Worm (Caenorhabditis elegans) whole organism, L2 larva: ENCODE measurements around the gene cyp-14A1.

Source experiments
- F13H6.1 ChIP-seq: sonication (generic microtip); optimal IDR thresholded peaks from 2 replicates; lab custom pipeline; 2016; ENCODE audit warnings: missing genetic modification characterization, missing compliant biosample characterization
- R02D3.7 ChIP-seq: fragments of 150-350 bp; optimal IDR thresholded peaks from 2 replicates; lab custom pipeline; 2014; ENCODE audit warnings: missing biosample characterization, missing genetic modification characterization
- Y55F3AM.14 ChIP-seq: fragments of 200-800 bp; sonication (Bioruptor generic); optimal IDR thresholded peaks from 2 replicates; lab custom pipeline; 2018; ENCODE audit warnings: mild to moderate bottlenecking, missing genetic modification characterization, missing compliant biosample characterization
- ZK546.5 ChIP-seq: sonication (generic microtip); optimal IDR thresholded peaks from 2 replicates; lab custom pipeline; 2017; ENCODE audit warnings: missing biosample characterization, missing genetic modification characterization
- aly-2 ChIP-seq: fragments of 150-350 bp; optimal IDR thresholded peaks from 2 replicates; lab custom pipeline; 2014; ENCODE audit warnings: missing biosample characterization, missing genetic modification characterization
- ama-1 ChIP-seq: fragments of 150-350 bp; optimal IDR thresholded peaks from 2 replicates; lab custom pipeline; 2018; ENCODE audit warnings: inconsistent platforms
- blmp-1 ChIP-seq: sonication (generic microtip); optimal IDR thresholded peaks from 2 replicates; lab custom pipeline; 2017; ENCODE audit warnings: missing genetic modification characterization, mild to moderate bottlenecking, missing compliant biosample characterization, antibody characterized with exemption, moderate library complexity; ENCODE audit not compliant: insufficient read depth
- ceh-16 ChIP-seq: fragments of 150-350 bp; optimal IDR thresholded peaks from 2 replicates; lab custom pipeline; 2014; ENCODE audit warnings: missing biosample characterization, missing genetic modification characterization
- ceh-82 ChIP-seq: fragments of 150-350 bp; optimal IDR thresholded peaks from 2 replicates; lab custom pipeline; 2014; ENCODE audit warnings: missing biosample characterization, missing genetic modification characterization
- crh-2 ChIP-seq: sonication (generic microtip); optimal IDR thresholded peaks from 2 replicates; lab custom pipeline; 2017; ENCODE audit warnings: missing biosample characterization, missing genetic modification characterization
- egl-27 ChIP-seq: sonication (generic microtip); optimal IDR thresholded peaks from 3 replicates; lab custom pipeline; 2017; ENCODE audit warnings: missing biosample characterization, missing genetic modification reagents, missing genetic modification characterization
- elt-3 ChIP-seq: sonication (generic microtip); optimal IDR thresholded peaks from 2 replicates; lab custom pipeline; 2017; ENCODE audit warnings: missing biosample characterization, missing genetic modification characterization
- fos-1 ChIP-seq: fragments of 150-350 bp; optimal IDR thresholded peaks from 2 replicates; lab custom pipeline; 2014; ENCODE audit warnings: missing biosample characterization, missing genetic modification characterization
- lin-11 ChIP-seq: fragments of 150-350 bp; sonication (generic microtip); optimal IDR thresholded peaks from 2 replicates; lab custom pipeline; 2014; ENCODE audit warnings: missing biosample characterization, missing genetic modification characterization, inconsistent platforms, mixed read lengths
- lin-39 ChIP-seq: fragments of 150-350 bp; optimal IDR thresholded peaks from 2 replicates; lab custom pipeline; 2014; ENCODE audit warnings: missing biosample characterization, missing genetic modification reagents, missing genetic modification characterization
- lsy-2 ChIP-seq, 2 experiments: fragments of 150-350 bp in 1 of 2; sonication (generic microtip) in 1 of 2; optimal IDR thresholded peaks; 2 replicates each; lab custom pipeline; 2014 to 2017; ENCODE audit warnings: missing biosample characterization in 2 of 2, missing genetic modification characterization in 2 of 2
- mbf-1 ChIP-seq: sonication (generic microtip); optimal IDR thresholded peaks from 2 replicates; lab custom pipeline; 2017; ENCODE audit warnings: missing biosample characterization, missing genetic modification characterization
- mdl-1 ChIP-seq, 2 experiments: fragments of 150-350 bp in 1 of 2; sonication (generic microtip) in 1 of 2; optimal IDR thresholded peaks; 2 replicates each; lab custom pipeline; 2017; ENCODE audit warnings: missing biosample characterization in 2 of 2, missing genetic modification characterization in 2 of 2
- nhr-10 ChIP-seq: sonication (generic microtip); optimal IDR thresholded peaks from 2 replicates; lab custom pipeline; 2017; ENCODE audit warnings: missing biosample characterization, missing genetic modification characterization
- nhr-11 ChIP-seq: fragments of 150-350 bp; optimal IDR thresholded peaks from 2 replicates; lab custom pipeline; 2014; ENCODE audit warnings: missing biosample characterization, missing genetic modification characterization
- nhr-12 ChIP-seq: fragments of 150-350 bp; optimal IDR thresholded peaks from 2 replicates; lab custom pipeline; 2014; ENCODE audit warnings: missing biosample characterization, missing genetic modification characterization
- nhr-129 ChIP-seq: fragments of 150-350 bp; optimal IDR thresholded peaks from 2 replicates; lab custom pipeline; 2014; ENCODE audit warnings: missing biosample characterization, missing genetic modification characterization
- nhr-21 ChIP-seq: fragments of 150-350 bp; optimal IDR thresholded peaks from 2 replicates; lab custom pipeline; 2014; ENCODE audit warnings: missing biosample characterization, missing genetic modification characterization
- nhr-23 ChIP-seq: fragments of 150-350 bp; optimal IDR thresholded peaks from 2 replicates; lab custom pipeline; 2014; ENCODE audit warnings: missing biosample characterization, missing genetic modification reagents, missing genetic modification characterization
- nhr-237 ChIP-seq: fragments of 150-350 bp; optimal IDR thresholded peaks from 2 replicates; lab custom pipeline; 2014; ENCODE audit warnings: missing biosample characterization, missing genetic modification characterization
- nhr-25 ChIP-seq: fragments of 150-350 bp; sonication (generic microtip); optimal IDR thresholded peaks from 3 replicates; lab custom pipeline; 2014; ENCODE audit warnings: missing biosample characterization, missing genetic modification characterization
- nhr-6 ChIP-seq: fragments of 150-350 bp; optimal IDR thresholded peaks from 2 replicates; lab custom pipeline; 2014; ENCODE audit warnings: missing biosample characterization, missing genetic modification characterization
- nhr-77 ChIP-seq: fragments of 150-350 bp; optimal IDR thresholded peaks from 2 replicates; lab custom pipeline; 2014; ENCODE audit warnings: missing biosample characterization, missing genetic modification characterization
- peb-1 ChIP-seq: fragments of 150-350 bp; optimal IDR thresholded peaks from 2 replicates; lab custom pipeline; 2014; ENCODE audit warnings: missing biosample characterization, missing genetic modification characterization
- sem-4 ChIP-seq: fragments of 150-350 bp; optimal IDR thresholded peaks from 2 replicates; lab custom pipeline; 2014; ENCODE audit warnings: missing biosample characterization, missing genetic modification reagents, missing genetic modification characterization
- skn-1 ChIP-seq: sonication (generic microtip); optimal IDR thresholded peaks from 2 replicates; lab custom pipeline; 2017; ENCODE audit warnings: missing biosample characterization, missing genetic modification characterization
- sma-3 ChIP-seq: sonication (generic microtip); optimal IDR thresholded peaks from 2 replicates; lab custom pipeline; 2016; ENCODE audit warnings: missing genetic modification reagents, missing genetic modification characterization, missing compliant biosample characterization
- unc-39 ChIP-seq: fragments of 150-350 bp; optimal IDR thresholded peaks from 2 replicates; lab custom pipeline; 2014; ENCODE audit warnings: missing biosample characterization, missing genetic modification characterization
- unc-55 ChIP-seq: fragments of 150-350 bp; sonication (generic microtip); optimal IDR thresholded peaks from 3 replicates; lab custom pipeline; 2014; ENCODE audit warnings: missing biosample characterization, missing genetic modification reagents, missing genetic modification characterization
- unc-62 ChIP-seq: fragments of 150-350 bp; optimal IDR thresholded peaks from 2 replicates; lab custom pipeline; 2014; ENCODE audit warnings: missing biosample characterization, missing genetic modification reagents, missing genetic modification characterization
- zag-1 ChIP-seq: fragments of 150-350 bp; optimal IDR thresholded peaks from 2 replicates; lab custom pipeline; 2014; ENCODE audit warnings: missing biosample characterization, missing genetic modification characterization
- ztf-1 ChIP-seq: fragments of 200-800 bp; sonication (Bioruptor generic); conservative IDR thresholded peaks from 2 replicates; pipeline ENCODE4 v1.3.6; 2022; ENCODE audit warnings: missing genetic modification characterization, missing compliant biosample characterization
- ztf-11 ChIP-seq: sonication (generic microtip); optimal IDR thresholded peaks from 2 replicates; lab custom pipeline; 2017; ENCODE audit warnings: missing biosample characterization, missing genetic modification characterization
- ztf-4 ChIP-seq: fragments of 150-350 bp; optimal IDR thresholded peaks from 2 replicates; lab custom pipeline; 2014; ENCODE audit warnings: missing biosample characterization, missing genetic modification characterization

The cyp-14A1 gene

ce11 chrX:13293023-13293422 is 25.9 kb upstream of the cyp-14A1 start:
- TF ChIP-seq R02D3.7: no peak

ce11 chrX:13291506-13291905 is 24.4 kb upstream of the cyp-14A1 start, which contains the start of gene srd-38:
srd-38 (plus strand) TSS chrX:13291806.
- no peak for TF ChIP-seq ztf-4
- no peak for TF ChIP-seq aly-2 (tag; lab: Kevin White, UChicago)
- TF ChIP-seq fos-1 (tag; lab: Kevin White, UChicago): no peak
- TF ChIP-seq nhr-6: no peak
- no peak for TF ChIP-seq egl-27 (tag; lab: Kevin White, UChicago)
- TF ChIP-seq crh-2 (tag; lab: Kevin White, UChicago): no peak
- no peak for TF ChIP-seq mbf-1 (tag; lab: Kevin White, UChicago)
- TF ChIP-seq mdl-1 (tag; optimal IDR thresholded peaks at IDR 0.05; lab: Kevin White, UChicago): no peak
- no peak for TF ChIP-seq zag-1
- TF ChIP-seq skn-1: no peak
- TF ChIP-seq peb-1: no peak
- no peak for TF ChIP-seq ama-1 (lab: Kevin White, UChicago)
- TF ChIP-seq nhr-10: no peak
- TF ChIP-seq F13H6.1: no peak
- TF ChIP-seq nhr-11 (tag; lab: Kevin White, UChicago): no peak
- no peak for TF ChIP-seq sma-3 (GFP tag; lab: Kevin White, UChicago)
- no peak for TF ChIP-seq nhr-237 (tag; lab: Kevin White, UChicago)
- no peak for TF ChIP-seq sem-4 (tag; lab: Kevin White, UChicago)
- TF ChIP-seq ceh-16 (tag; lab: Kevin White, UChicago): no peak
- no peak for TF ChIP-seq lsy-2 (tag; optimal IDR thresholded peaks at IDR 0.05; lab: Kevin White, UChicago)
- TF ChIP-seq, all 48 proteins: peak for 0

DNA sequence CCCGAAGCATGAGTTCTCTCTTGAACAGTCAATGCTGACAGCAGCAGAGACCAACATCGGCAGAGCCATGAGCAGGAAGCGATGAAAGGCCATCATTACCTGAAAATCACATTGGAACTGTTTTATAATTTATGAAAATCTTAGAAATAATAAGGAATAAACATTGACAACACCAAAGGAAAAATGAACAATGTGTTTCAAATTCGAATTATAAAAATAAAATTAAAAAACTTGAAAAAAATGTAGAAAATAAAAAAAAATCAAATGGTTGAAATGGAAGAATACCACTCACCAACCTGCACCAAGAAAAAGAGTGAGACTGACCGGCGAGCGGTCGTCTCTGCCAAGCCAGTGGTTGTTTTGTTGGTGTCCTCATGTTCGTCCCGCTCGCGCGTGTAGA is 23.4 kb upstream of the cyp-14A1 start, which contains the start of gene R04D3.3:
Gene R04D3.3, minus strand, starts transcription at position 101 of the 400 bp plus-strand sequence.
- TF ChIP-seq nhr-12 (no peak), unc-39 (no peak), ceh-16 (tag; lab: Kevin White, UChicago) (no peak), blmp-1 (tag; lab: Kevin White, UChicago) (no peak), lin-11 (tag; lab: Kevin White, UChicago) (no peak), nhr-77 (tag; lab: Kevin White, UChicago) (no peak), elt-3 (tag; lab: Kevin White, UChicago) (no peak)
- TF ChIP-seq, all 48 proteins: peak for 0

DNA sequence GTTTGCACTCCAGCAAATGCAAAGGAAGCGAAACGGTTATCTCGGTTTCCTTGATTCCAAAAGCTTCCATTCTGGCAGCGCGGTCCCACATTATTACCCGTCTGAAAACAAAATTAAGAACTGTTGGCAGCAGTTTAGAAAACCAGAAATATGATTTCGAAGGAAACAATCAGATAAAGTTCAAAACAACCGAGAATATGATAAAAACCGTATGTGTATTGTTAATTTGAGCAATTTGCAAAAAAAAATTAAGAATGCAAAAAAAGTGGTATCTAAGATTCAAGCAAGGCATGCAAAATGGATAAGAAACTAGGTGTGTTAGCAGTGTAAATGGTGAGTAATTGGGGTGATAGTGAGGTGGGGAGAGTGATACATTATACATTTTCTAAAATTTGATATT is 21.6 kb upstream of the cyp-14A1 start, which contains the start of gene R04D3.4:
Gene R04D3.4, minus strand, starts transcription at position 101 of the 400 bp plus-strand sequence.
- TF ChIP-seq unc-55 (GFP tag; lab: Kevin White, UChicago) (no peak), ZK546.5 (tag; lab: Kevin White, UChicago) (no peak), ztf-1 (no peak), fos-1 (tag; lab: Kevin White, UChicago) (no peak), ztf-4 (no peak), unc-62 (GFP tag; lab: Kevin White, UChicago) (no peak), Y55F3AM.14 (GFP tag; lab: Kevin White, UChicago) (no peak), mdl-1 (tag; optimal IDR thresholded peaks at IDR 0.05; lab: Kevin White, UChicago) (no peak), skn-1 (no peak)

ce11 chrX:13286533-13286932 is 19.4 kb upstream of the cyp-14A1 start, which contains the start of gene R04D3.2:
R04D3.2 (minus strand) TSS chrX:13286633.
- TF ChIP-seq nhr-129 (tag; lab: Kevin White, UChicago): no peak
- TF ChIP-seq ztf-4: no peak
- no peak for TF ChIP-seq ztf-11 (tag; lab: Kevin White, UChicago)

DNA sequence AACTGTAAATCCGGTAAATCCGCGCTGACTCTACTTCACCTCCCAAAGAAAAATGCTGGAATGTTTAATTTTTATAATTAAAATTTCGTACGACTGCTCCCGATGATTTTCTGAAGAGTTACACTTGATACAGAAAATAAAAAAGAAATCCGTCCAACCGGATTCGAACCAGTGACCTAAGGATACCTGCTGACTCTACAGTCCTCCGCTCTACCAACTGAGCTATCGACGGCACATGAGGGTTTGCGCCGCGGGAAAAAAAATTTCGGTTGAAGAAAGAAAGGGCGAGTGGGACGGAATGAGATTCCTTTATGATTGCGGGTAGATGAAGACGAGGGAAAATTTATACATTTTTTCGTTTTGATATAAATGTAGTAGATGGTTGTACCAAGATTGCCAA is 17.5 kb upstream of the cyp-14A1 start:
- no peak for TF ChIP-seq mdl-1 (tag; optimal IDR thresholded peaks at IDR 0.05; lab: Kevin White, UChicago)
- TF ChIP-seq nhr-6: no peak
- no peak for TF ChIP-seq sma-3 (GFP tag; lab: Kevin White, UChicago)
- no peak for TF ChIP-seq peb-1
- TF ChIP-seq ceh-16 (tag; lab: Kevin White, UChicago): no peak
- TF ChIP-seq nhr-11 (tag; lab: Kevin White, UChicago): no peak
- no peak for TF ChIP-seq ZK546.5 (tag; lab: Kevin White, UChicago)
- no peak for TF ChIP-seq mbf-1 (tag; lab: Kevin White, UChicago)
- no peak for TF ChIP-seq nhr-21 (tag; lab: Kevin White, UChicago)
- TF ChIP-seq unc-55 (GFP tag; lab: Kevin White, UChicago): no peak
- no peak for TF ChIP-seq lsy-2 (tag; optimal IDR thresholded peaks at IDR 0.05; lab: Kevin White, UChicago)
- no peak for TF ChIP-seq nhr-25
- TF ChIP-seq nhr-23 (tag; lab: Kevin White, UChicago): no peak
- TF ChIP-seq sem-4 (tag; lab: Kevin White, UChicago): no peak
- no peak for TF ChIP-seq lin-39 (tag; lab: Kevin White, UChicago)
- TF ChIP-seq elt-3 (tag; lab: Kevin White, UChicago): no peak
- no peak for TF ChIP-seq ceh-82 (tag; lab: Kevin White, UChicago)
